Worm (Caenorhabditis elegans): ENCODE data around the gene Y41E3.8.

DNA sequence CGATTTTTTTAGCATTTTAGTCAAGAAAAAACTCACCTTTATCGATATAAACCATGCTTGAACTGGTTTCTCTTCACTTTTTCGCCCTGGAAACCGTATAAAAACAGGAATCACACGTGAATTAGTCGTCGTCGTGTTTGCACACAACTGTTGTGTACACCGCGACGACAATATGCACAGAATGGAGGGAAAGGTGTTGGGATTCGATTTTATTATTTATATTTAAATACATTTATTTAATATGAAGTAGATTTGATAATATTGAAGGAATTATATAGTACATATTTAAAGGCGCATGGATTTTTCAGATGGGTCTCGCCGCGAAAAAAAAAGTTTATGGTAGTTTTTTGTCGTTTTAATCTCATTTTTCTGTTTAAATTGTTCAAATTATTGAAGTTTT is at the start of gene Y41E3.8:
- no peak for TF ChIP-seq T22C8.4 (GFP tag; IDR thresholded peaks at IDR 0.05)
- no peak for TF ChIP-seq tab-1 (GFP tag; IDR thresholded peaks at IDR 0.05)
